Fruit fly (Drosophila melanogaster) whole organism, embryonic: ENCODE measurements around the gene Dredd.

ENCODE experiments used
- C15 ChIP-seq: fragments of 200-800 bp; sonication (Bioruptor generic); IDR thresholded peaks from 3 replicates; pipeline ENCODE4 v1.3.6; 2022; ENCODE audit warnings: missing biosample characterization, missing genetic modification characterization
- CG10462 ChIP-seq: fragments of 200-800 bp; sonication (Bioruptor generic); optimal IDR thresholded peaks from 2 replicates; lab custom pipeline; 2016; ENCODE audit warnings: missing biosample characterization, missing genetic modification characterization
- CG11696 ChIP-seq: fragments of 200-800 bp; sonication (Bioruptor generic); IDR thresholded peaks from 2 replicates; pipeline ENCODE4 v1.3.6; 2022; ENCODE audit warnings: missing biosample characterization, missing genetic modification characterization
- CG12391 ChIP-seq: fragments of 200-800 bp; sonication (Bioruptor generic); optimal IDR thresholded peaks from 3 replicates; lab custom pipeline; 2018; ENCODE audit warnings: missing biosample characterization, mild to moderate bottlenecking, missing genetic modification characterization, moderate library complexity
- CG12769 ChIP-seq: fragments of 200-800 bp; sonication (Bioruptor generic); optimal IDR thresholded peaks from 2 replicates; lab custom pipeline; 2019; ENCODE audit warnings: missing biosample characterization, mild to moderate bottlenecking, missing genetic modification characterization, moderate library complexity
- CG13287 ChIP-seq: fragments of 200-800 bp; sonication (Bioruptor generic); IDR thresholded peaks from 2 replicates; pipeline ENCODE4 v1.3.6; 2022; ENCODE audit warnings: missing biosample characterization, missing genetic modification characterization; ENCODE audit not compliant: partially characterized antibody
- CG15601 ChIP-seq: fragments of 200-800 bp; sonication (Bioruptor generic); optimal IDR thresholded peaks from 3 replicates; lab custom pipeline; 2019; ENCODE audit warnings: missing biosample characterization, mild to moderate bottlenecking, missing genetic modification characterization, moderate library complexity
- CG15696 ChIP-seq: fragments of 200-800 bp; sonication (Bioruptor generic); optimal IDR thresholded peaks from 2 replicates; lab custom pipeline; 2019; ENCODE audit warnings: missing biosample characterization, mild to moderate bottlenecking, missing genetic modification characterization, moderate library complexity
- CG18262 ChIP-seq: fragments of 200-800 bp; optimal IDR thresholded peaks from 3 replicates; lab custom pipeline; 2019; ENCODE audit warnings: missing biosample characterization, mild to moderate bottlenecking, missing genetic modification characterization, moderate library complexity
- CG18599 ChIP-seq: fragments of 200-800 bp; sonication (Bioruptor generic); optimal IDR thresholded peaks from 3 replicates; lab custom pipeline; 2017; ENCODE audit warnings: missing biosample characterization, missing genetic modification characterization, mild to moderate bottlenecking, moderate library complexity, missing genetic modification reagents
- CG2678 ChIP-seq: fragments of 200-800 bp; sonication (Bioruptor generic); optimal IDR thresholded peaks from 3 replicates; lab custom pipeline; 2019; ENCODE audit warnings: missing biosample characterization, mild to moderate bottlenecking, missing genetic modification characterization, moderate library complexity
- CG31388 ChIP-seq: fragments of 200-800 bp; sonication (Bioruptor generic); optimal IDR thresholded peaks from 2 replicates; lab custom pipeline; 2016; ENCODE audit warnings: missing biosample characterization, missing genetic modification characterization
- CG5245 ChIP-seq: fragments of 200-800 bp; sonication (Bioruptor generic); optimal IDR thresholded peaks from 3 replicates; lab custom pipeline; 2016; ENCODE audit warnings: missing biosample characterization, missing genetic modification characterization
- CG6254 ChIP-seq: fragments of 200-800 bp; sonication (Bioruptor generic); optimal IDR thresholded peaks from 3 replicates; lab custom pipeline; 2017; ENCODE audit warnings: mild to moderate bottlenecking, missing biosample characterization, missing genetic modification reagents, missing genetic modification characterization
- CG7839 ChIP-seq: fragments of 200-800 bp; sonication (Bioruptor generic); optimal IDR thresholded peaks from 3 replicates; lab custom pipeline; 2018; ENCODE audit warnings: missing biosample characterization, mild to moderate bottlenecking, missing genetic modification characterization, moderate library complexity
- CG8281 ChIP-seq: fragments of 200-800 bp; sonication (Bioruptor generic); optimal IDR thresholded peaks from 2 replicates; lab custom pipeline; 2018; ENCODE audit warnings: missing biosample characterization, mild to moderate bottlenecking, missing genetic modification characterization, moderate library complexity
- CG8478 ChIP-seq: fragments of >200 bp; optimal IDR thresholded peaks from 2 replicates; lab custom pipeline; 2018
- CG9727 ChIP-seq: fragments of 200-800 bp; sonication (Bioruptor generic); optimal IDR thresholded peaks from 3 replicates; lab custom pipeline; 2017; ENCODE audit warnings: missing biosample characterization, mild to moderate bottlenecking, missing genetic modification characterization
- D ChIP-seq, 2 experiments: fragments of 200-800 bp in 1 of 2; fragments of >200 bp in 1 of 2; sonication (Bioruptor generic) in 1 of 2; optimal IDR thresholded peaks; 2 replicates in 1 of 2; 3 replicates in 1 of 2; lab custom pipeline; 2017; ENCODE audit warnings: mild to moderate bottlenecking in 1 of 2, missing biosample characterization in 1 of 2, missing genetic modification characterization in 1 of 2, missing genetic modification reagents in 1 of 2
- Deaf1 ChIP-seq: fragments of 200-800 bp; optimal IDR thresholded peaks from 3 replicates; lab custom pipeline; 2019; ENCODE audit warnings: missing biosample characterization, mild to moderate bottlenecking, missing genetic modification characterization, moderate library complexity
- Dfd ChIP-seq, 2 experiments: fragments of >200 bp; optimal IDR thresholded peaks; 2 replicates each; lab custom pipeline; 2017; ENCODE audit warnings: missing biosample characterization in 2 of 2, missing genetic modification characterization in 2 of 2
- Drgx ChIP-seq: fragments of 200-800 bp; sonication (Bioruptor generic); IDR thresholded peaks from 2 replicates; pipeline ENCODE4 v1.3.6; 2022; ENCODE audit warnings: missing biosample characterization, missing genetic modification characterization
- Elba2 ChIP-seq: fragments of 200-800 bp; sonication (Bioruptor generic); optimal IDR thresholded peaks from 3 replicates; lab custom pipeline; 2016; ENCODE audit warnings: missing biosample characterization, missing genetic modification characterization
- Fer3 ChIP-seq: fragments of 200-800 bp; sonication (Bioruptor generic); optimal IDR thresholded peaks from 2 replicates; lab custom pipeline; 2018; ENCODE audit warnings: missing biosample characterization, mild to moderate bottlenecking, missing genetic modification characterization, moderate library complexity
- HLH3B ChIP-seq: fragments of 200-800 bp; sonication (Bioruptor generic); IDR thresholded peaks from 2 replicates; pipeline ENCODE4 v1.3.6; 2022; ENCODE audit warnings: missing biosample characterization, missing genetic modification characterization
- HLH4C ChIP-seq: fragments of 200-800 bp; sonication (Bioruptor generic); IDR thresholded peaks from 3 replicates; pipeline ENCODE4 v1.3.6; 2022; ENCODE audit warnings: missing biosample characterization, missing genetic modification characterization; ENCODE audit not compliant: partially characterized antibody
- MBD-R2 ChIP-seq: fragments of 200-800 bp; sonication (Bioruptor generic); IDR thresholded peaks from 2 replicates; pipeline ENCODE4 v1.3.6; 2022; ENCODE audit warnings: missing biosample characterization, missing genetic modification characterization
- Neu2 ChIP-seq: fragments of 200-800 bp; sonication (Bioruptor generic); optimal IDR thresholded peaks from 3 replicates; lab custom pipeline; 2016; ENCODE audit warnings: missing biosample characterization, missing genetic modification characterization, borderline replicate concordance
- Side ChIP-seq: fragments of 200-800 bp; sonication (Bioruptor generic); optimal IDR thresholded peaks from 2 replicates; lab custom pipeline; 2016; ENCODE audit warnings: missing biosample characterization, missing genetic modification characterization
- al ChIP-seq: fragments of 200-800 bp; sonication (Bioruptor generic); IDR thresholded peaks from 2 replicates; pipeline ENCODE4 v1.3.6; 2022; ENCODE audit warnings: missing biosample characterization, missing genetic modification characterization
- ap ChIP-seq: fragments of 200-800 bp; sonication (Bioruptor generic); IDR thresholded peaks from 2 replicates; pipeline ENCODE4 v1.3.6; 2022; ENCODE audit warnings: missing biosample characterization, missing genetic modification characterization
- bsh ChIP-seq, 2 experiments: fragments of 200-800 bp; sonication (Bioruptor generic); optimal IDR thresholded peaks; 2 replicates each; lab custom pipeline; 2017 to 2018; ENCODE audit warnings: mild to moderate bottlenecking in 2 of 2, missing biosample characterization in 2 of 2, missing genetic modification characterization in 2 of 2, moderate library complexity in 1 of 2
- cato ChIP-seq: fragments of 200-800 bp; sonication (Bioruptor generic); optimal IDR thresholded peaks from 2 replicates; lab custom pipeline; 2016; ENCODE audit warnings: missing biosample characterization, missing genetic modification characterization, borderline replicate concordance
- gce ChIP-seq: fragments of 200-800 bp; sonication (Bioruptor generic); IDR thresholded peaks from 3 replicates; pipeline ENCODE4 v1.3.6; 2022; ENCODE audit warnings: missing biosample characterization, missing genetic modification characterization
- insv ChIP-seq, 2 experiments: fragments of 200-800 bp; sonication (Bioruptor generic); optimal IDR thresholded peaks; 3 replicates each; lab custom pipeline; 2016 to 2018; ENCODE audit warnings: missing biosample characterization in 2 of 2, missing genetic modification characterization in 2 of 2
- inv ChIP-seq: fragments of 200-800 bp; sonication (Bioruptor generic); IDR thresholded peaks from 2 replicates; pipeline ENCODE4 v1.3.6; 2022; ENCODE audit warnings: missing biosample characterization, missing genetic modification characterization; ENCODE audit not compliant: partially characterized antibody
- kay ChIP-seq: fragments of 200-800 bp; sonication (Bioruptor generic); optimal IDR thresholded peaks from 2 replicates; lab custom pipeline; 2016; ENCODE audit warnings: missing biosample characterization, missing genetic modification characterization
- knrl ChIP-seq: fragments of 200-800 bp; sonication (Bioruptor generic); IDR thresholded peaks from 3 replicates; pipeline ENCODE4 v1.3.6; 2022; ENCODE audit warnings: missing biosample characterization, missing genetic modification characterization; ENCODE audit not compliant: partially characterized antibody
- lilli ChIP-seq: fragments of 200-800 bp; sonication (Bioruptor generic); optimal IDR thresholded peaks from 3 replicates; lab custom pipeline; 2016; ENCODE audit warnings: missing biosample characterization, missing genetic modification characterization
- lov ChIP-seq, 2 experiments: fragments of 200-800 bp in 1 of 2; fragments of >200 bp in 1 of 2; sonication (Bioruptor generic) in 1 of 2; IDR thresholded peaks in 1 of 2; optimal IDR thresholded peaks in 1 of 2; 2 replicates in 1 of 2; 3 replicates in 1 of 2; pipeline versions ENCODE4 v1.3.6 to Lab custom; 2017 to 2022; ENCODE audit warnings: missing biosample characterization in 1 of 2, missing genetic modification characterization in 1 of 2
- nom ChIP-seq: fragments of 200-800 bp; sonication (Bioruptor generic); optimal IDR thresholded peaks from 2 replicates; lab custom pipeline; 2017; ENCODE audit warnings: missing biosample characterization, missing genetic modification characterization, mild to moderate bottlenecking, moderate library complexity, missing genetic modification reagents
- onecut ChIP-seq: fragments of 200-800 bp; sonication (Bioruptor generic); IDR thresholded peaks from 2 replicates; pipeline ENCODE4 v1.3.6; 2022; ENCODE audit warnings: missing biosample characterization, missing genetic modification characterization
- ro ChIP-seq: fragments of 200-800 bp; sonication (Bioruptor generic); IDR thresholded peaks from 2 replicates; pipeline ENCODE4 v1.3.6; 2022; ENCODE audit warnings: missing biosample characterization, missing genetic modification characterization
- sens-2 ChIP-seq: fragments of 200-800 bp; sonication (Bioruptor generic); IDR thresholded peaks from 2 replicates; pipeline ENCODE4 v1.3.6; 2022; ENCODE audit warnings: missing biosample characterization, missing genetic modification characterization
- so ChIP-seq: fragments of 200-800 bp; sonication (Bioruptor generic); IDR thresholded peaks from 3 replicates; pipeline ENCODE4 v1.3.6; 2022; ENCODE audit warnings: missing biosample characterization, missing genetic modification characterization
- stc ChIP-seq: fragments of 200-800 bp; sonication (Bioruptor generic); IDR thresholded peaks from 2 replicates; pipeline ENCODE4 v1.3.6; 2022; ENCODE audit warnings: missing biosample characterization, missing genetic modification characterization
- unc-4 ChIP-seq: fragments of 200-800 bp; sonication (Bioruptor generic); IDR thresholded peaks from 2 replicates; pipeline ENCODE4 v1.3.6; 2022; ENCODE audit warnings: missing biosample characterization, missing genetic modification characterization; ENCODE audit not compliant: partially characterized antibody

The Dredd gene

DNA sequence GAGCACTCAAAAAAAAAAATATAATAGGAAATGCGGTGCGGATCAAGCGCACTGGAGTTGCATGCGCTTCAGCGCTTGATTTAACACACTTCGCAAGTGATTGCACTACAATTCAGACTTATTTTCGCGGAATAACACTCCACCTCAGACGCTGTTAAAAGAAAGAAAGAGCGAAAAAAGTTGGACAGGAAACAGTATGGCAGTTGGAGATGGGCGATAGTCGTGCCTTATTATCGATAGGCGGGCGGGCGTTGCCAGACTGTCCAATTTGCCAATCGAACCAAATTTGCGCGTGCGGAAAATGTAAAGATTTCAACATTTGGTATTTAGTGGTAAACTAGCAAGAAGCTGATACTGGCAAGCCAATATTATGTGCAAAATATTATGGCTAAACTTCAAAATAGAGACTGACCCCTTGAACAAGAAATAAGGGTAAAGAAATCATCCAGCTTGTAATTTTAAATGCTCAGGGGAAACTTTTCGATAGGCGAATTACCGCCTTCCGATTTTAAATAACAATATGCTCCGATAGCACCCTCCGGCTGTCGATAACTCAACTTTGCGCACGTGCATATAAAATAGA lies 6.0 kb downstream of the Dredd start, which contains the start of the genes RpL36 and Mybbp1A (continued):
- TF ChIP-seq ap (peak; percentile 58), insv (GFP tag; optimal IDR thresholded peaks at IDR 0.05; lab: Kevin White, UChicago) (peak in 1 of 2 experiments; percentile 63), bsh (GFP tag; optimal IDR thresholded peaks at IDR 0.05; lab: Kevin White, UChicago) (peak; percentile 57 to 58), unc-4 (GFP tag; lab: Robert Waterston, UW) (peak; percentile 85), ro (GFP tag; lab: Robert Waterston, UW) (no peak; the same call in 1 of the 2 replicates), Side (GFP tag; lab: Kevin White, UChicago) (peak; percentile 86), HLH3B (GFP tag; lab: Robert Waterston, UW) (peak; percentile 28; the same call in 1 of the 2 replicates), stc (peak; percentile 45), CG18262 (peak; percentile 35), HLH4C (GFP tag; lab: Robert Waterston, UW) (peak; percentile 92), sens-2 (GFP tag; lab: Robert Waterston, UW) (0 out of 2 replicates have a peak, but pooled peaks have one; percentile 52), CG15696 (no peak), CG15601 (tag; lab: Kevin White, UChicago) (peak; percentile 70), Drgx (GFP tag; lab: Robert Waterston, UW) (peak; percentile 33; the same call in 1 of the 2 replicates), CG31388 (GFP tag; lab: Kevin White, UChicago) (no peak), CG7839 (tag; lab: Kevin White, UChicago) (peak; percentile 66), kay (GFP tag; lab: Kevin White, UChicago) (no peak), Elba2 (GFP tag; lab: Kevin White, UChicago) (no peak), cato (GFP tag; lab: Kevin White, UChicago) (peak; percentile 39), CG8281 (tag; lab: Kevin White, UChicago) (no peak), lilli (GFP tag; lab: Kevin White, UChicago) (peak; percentile 62), CG5245 (GFP tag; lab: Kevin White, UChicago) (peak; percentile 16), gce (GFP tag; lab: Robert Waterston, UW) (peak; percentile 63; the same call in 1 of the 3 replicates), lov (optimal IDR thresholded peaks at IDR 0.05; lab: Kevin White, UChicago) (no peak), lov (GFP tag; IDR thresholded peaks at IDR 0.05; lab: Robert Waterston, UW) (peak; percentile 77; the same call in 1 of the 3 replicates), CG8478 (lab: Kevin White, UChicago) (no peak), Neu2 (GFP tag; lab: Kevin White, UChicago) (peak; percentile 93), CG11696 (GFP tag; lab: Robert Waterston, UW) (0 out of 2 replicates have a peak, but pooled peaks have one; percentile 6), knrl (peak; percentile 89), so (peak; percentile 57; the same call in 1 of the 3 replicates), CG12391 (tag; lab: Kevin White, UChicago) (peak; percentile 70), onecut (GFP tag; lab: Robert Waterston, UW) (peak; percentile 67), CG2678 (tag; lab: Kevin White, UChicago) (peak; percentile 64), nom (GFP tag; lab: Kevin White, UChicago) (peak; percentile 82), CG9727 (peak; percentile 88), MBD-R2 (GFP tag; lab: Robert Waterston, UW) (0 out of 2 replicates have a peak, but pooled peaks have one; percentile 42), CG10462 (GFP tag; lab: Kevin White, UChicago) (no peak), Deaf1 (tag; lab: Kevin White, UChicago) (no peak), CG18599 (peak; percentile 80), D (optimal IDR thresholded peaks at IDR 0.05; lab: Kevin White, UChicago) (no peak), D (GFP tag; optimal IDR thresholded peaks at IDR 0.05; lab: Kevin White, UChicago) (peak; percentile 64), Fer3 (tag; lab: Kevin White, UChicago) (peak; percentile 66), C15 (GFP tag; lab: Robert Waterston, UW) (no peak), inv (GFP tag; lab: Robert Waterston, UW) (peak; percentile 85), al (no peak), CG6254 (GFP tag; lab: Kevin White, UChicago) (peak; percentile 59), Dfd (GFP tag; optimal IDR thresholded peaks at IDR 0.05; lab: Kevin White, UChicago) (no peak), CG12769 (tag; lab: Kevin White, UChicago) (no peak), CG13287 (GFP tag; lab: Robert Waterston, UW) (peak; percentile 85)
